In the genomic region with DNA sequence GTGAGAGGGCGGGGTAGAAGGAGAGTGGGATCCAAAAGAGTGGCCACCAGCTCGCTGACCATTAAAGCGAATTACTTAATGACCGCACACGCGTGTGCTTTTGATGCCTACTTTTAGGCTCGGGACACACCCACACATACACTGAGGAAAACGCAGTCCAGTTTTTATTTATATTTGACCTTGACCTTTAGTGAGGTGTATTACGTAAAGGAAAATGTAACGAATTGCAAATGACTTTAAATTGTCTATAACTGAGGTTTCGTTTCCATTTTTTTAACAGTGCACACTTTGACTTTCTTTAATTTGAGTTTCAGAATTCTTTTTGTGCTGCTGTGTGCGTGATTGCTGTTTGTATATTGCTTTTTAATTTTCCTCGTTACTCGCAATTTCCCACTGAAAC, we compare ENCODE assay signal across 1 fruit fly cellular context.
TF ChIP-seq lines count a peak whose summit lies in the region.

No protein-coding gene starts in this region.

TF ChIP-seq in whole organism, embryonic, 481 proteins besides CTCF, POLR2A, EP300 and RAD21 (continued from another document):
- no peak for TF ChIP-seq Dref (GFP tag; IDR thresholded peaks at IDR 0.05; lab: Robert Waterston, UW)
- TF ChIP-seq CG13894 (tag; optimal IDR thresholded peaks at IDR 0.05; lab: Kevin White, UChicago) = no peak
- TF ChIP-seq fd96Cb (tag; optimal IDR thresholded peaks at IDR 0.05; lab: Kevin White, UChicago) = peak; percentile 41
- no peak for TF ChIP-seq HmgZ (tag; optimal IDR thresholded peaks at IDR 0.05; lab: Kevin White, UChicago)
- no peak for TF ChIP-seq ash1 (GFP tag; optimal IDR thresholded peaks at IDR 0.05; lab: Kevin White, UChicago)
- 0 out of 2 replicates have a peak, but pooled peaks have one; percentile 31 for TF ChIP-seq ranshi (GFP tag; IDR thresholded peaks at IDR 0.05; lab: Robert Waterston, UW)
- TF ChIP-seq CG8359 (GFP tag; optimal IDR thresholded peaks at IDR 0.05; lab: Kevin White, UChicago; ENCODE audit: borderline replicate concordance) = no peak
- peak; percentile 22 for TF ChIP-seq pho (GFP tag; optimal IDR thresholded peaks at IDR 0.05; lab: Kevin White, UChicago)
- TF ChIP-seq CG18476 (GFP tag; optimal IDR thresholded peaks at IDR 0.05; lab: Kevin White, UChicago) = no peak
- no peak for TF ChIP-seq CG13775 (GFP tag; optimal IDR thresholded peaks at IDR 0.05; lab: Kevin White, UChicago)
- no peak for TF ChIP-seq CG12071 (GFP tag; optimal IDR thresholded peaks at IDR 0.05; lab: Kevin White, UChicago)
- peak; percentile 25 for TF ChIP-seq CG6854 (GFP tag; optimal IDR thresholded peaks at IDR 0.05; lab: Kevin White, UChicago)
- TF ChIP-seq Blimp-1 (GFP tag; optimal IDR thresholded peaks at IDR 0.05; lab: Kevin White, UChicago) = peak; percentile 55
- TF ChIP-seq Gug (GFP tag; IDR thresholded peaks at IDR 0.05; lab: Robert Waterston, UW) = 0 out of 4 replicates have a peak, but pooled peaks have one; percentile 34
- no peak for TF ChIP-seq MTF-1 (GFP tag; optimal IDR thresholded peaks at IDR 0.05; lab: Kevin White, UChicago; ENCODE audit: borderline replicate concordance)
- TF ChIP-seq CG8944 (GFP tag; optimal IDR thresholded peaks at IDR 0.05; lab: Kevin White, UChicago) = no peak
- no peak for TF ChIP-seq knrl (GFP tag; IDR thresholded peaks at IDR 0.05; lab: Robert Waterston, UW; ENCODE audit: partially characterized antibody)
- no peak for TF ChIP-seq Hr39 (optimal IDR thresholded peaks at IDR 0.05; lab: Kevin White, UChicago)
- no peak for TF ChIP-seq CG17912 (GFP tag; optimal IDR thresholded peaks at IDR 0.05; lab: Kevin White, UChicago)
- TF ChIP-seq CG16779 (GFP tag; IDR thresholded peaks at IDR 0.05; lab: Robert Waterston, UW) = no peak
- no peak for TF ChIP-seq trem (tag; optimal IDR thresholded peaks at IDR 0.05; lab: Kevin White, UChicago)
- peak; percentile 15 for TF ChIP-seq zfh2 (GFP tag; optimal IDR thresholded peaks at IDR 0.05; lab: Kevin White, UChicago)
- peak; percentile 3 for TF ChIP-seq scrt (GFP tag; optimal IDR thresholded peaks at IDR 0.05; lab: Kevin White, UChicago)
- no peak for TF ChIP-seq CG43689 (GFP tag; IDR thresholded peaks at IDR 0.05; lab: Robert Waterston, UW)
- peak; percentile 25; the same call in 1 of the 2 replicates for TF ChIP-seq lmd (GFP tag; IDR thresholded peaks at IDR 0.05; lab: Robert Waterston, UW)
- TF ChIP-seq Fer3 (tag; optimal IDR thresholded peaks at IDR 0.05; lab: Kevin White, UChicago) = peak; percentile 2
- peak; percentile 8 for TF ChIP-seq caup (GFP tag; optimal IDR thresholded peaks at IDR 0.05; lab: Kevin White, UChicago; ENCODE audit: severe bottlenecking)
- TF ChIP-seq al (GFP tag; IDR thresholded peaks at IDR 0.05; lab: Robert Waterston, UW) = no peak
- peak; percentile 30 for TF ChIP-seq Xbp1 (GFP tag; optimal IDR thresholded peaks at IDR 0.05; lab: Kevin White, UChicago)
- peak; percentile 43 for TF ChIP-seq grau (tag; optimal IDR thresholded peaks at IDR 0.05; lab: Kevin White, UChicago)
- no peak for TF ChIP-seq Eip74EF (GFP tag; optimal IDR thresholded peaks at IDR 0.05; lab: Kevin White, UChicago)
- TF ChIP-seq zfh1 (GFP tag; IDR thresholded peaks at IDR 0.05; lab: Robert Waterston, UW) = 0 out of 3 replicates have a peak, but pooled peaks have one; percentile 21
- TF ChIP-seq CG1603 (tag; optimal IDR thresholded peaks at IDR 0.05; lab: Kevin White, UChicago) = peak; percentile 8
- no peak for TF ChIP-seq sna (GFP tag; IDR thresholded peaks at IDR 0.05; lab: Robert Waterston, UW; ENCODE audit: partially characterized antibody)
- peak; percentile 23 for TF ChIP-seq phol (tag; optimal IDR thresholded peaks at IDR 0.05; lab: Kevin White, UChicago)
- peak; percentile 37 for TF ChIP-seq CG2712 (tag; optimal IDR thresholded peaks at IDR 0.05; lab: Kevin White, UChicago)
- TF ChIP-seq lilli (GFP tag; optimal IDR thresholded peaks at IDR 0.05; lab: Kevin White, UChicago) = peak; percentile 43
- TF ChIP-seq CG11560 (tag; IDR thresholded peaks at IDR 0.05; lab: Robert Waterston, UW) = no peak
- no peak for TF ChIP-seq dimm (GFP tag; IDR thresholded peaks at IDR 0.05; lab: Robert Waterston, UW)
- TF ChIP-seq oc (tag; optimal IDR thresholded peaks at IDR 0.05; lab: Kevin White, UChicago) = no peak
- TF ChIP-seq lbe (GFP tag; optimal IDR thresholded peaks at IDR 0.05; lab: Kevin White, UChicago) = no peak
- TF ChIP-seq CG10366 (GFP tag; IDR thresholded peaks at IDR 0.05; lab: Robert Waterston, UW) = 0 out of 2 replicates have a peak, but pooled peaks have one; percentile 9
- TF ChIP-seq Mrtf (GFP tag; IDR thresholded peaks at IDR 0.05; lab: Robert Waterston, UW) = 0 out of 3 replicates have a peak, but pooled peaks have one; percentile 16
- TF ChIP-seq fd102C (GFP tag; optimal IDR thresholded peaks at IDR 0.05; lab: Kevin White, UChicago) = no peak
- peak; percentile 28 for TF ChIP-seq ind (GFP tag; optimal IDR thresholded peaks at IDR 0.05; lab: Kevin White, UChicago)
- TF ChIP-seq CG3281 (GFP tag; optimal IDR thresholded peaks at IDR 0.05; lab: Kevin White, UChicago) = peak; percentile 12
- peak; percentile 30 for TF ChIP-seq Hmr (GFP tag; optimal IDR thresholded peaks at IDR 0.05; lab: Kevin White, UChicago)
- peak; percentile 4 for TF ChIP-seq CG9727 (GFP tag; optimal IDR thresholded peaks at IDR 0.05; lab: Kevin White, UChicago)
- peak; percentile 18 for TF ChIP-seq Sox102F (GFP tag; optimal IDR thresholded peaks at IDR 0.05; lab: Kevin White, UChicago)
- TF ChIP-seq CG5245 (GFP tag; optimal IDR thresholded peaks at IDR 0.05; lab: Kevin White, UChicago) = no peak
- no peak for TF ChIP-seq sima (GFP tag; optimal IDR thresholded peaks at IDR 0.05; lab: Kevin White, UChicago)
- TF ChIP-seq CG17359 (tag; optimal IDR thresholded peaks at IDR 0.05; lab: Kevin White, UChicago) = peak; percentile 16
TF ChIP-seq in whole organism, embryonic: peak in this region for 101.
